Worm (Caenorhabditis elegans) whole organism, L4 larva: Measurements from ENCODE around the gene phy-4.

Experiments
- F26F4.8 ChIP-seq: fragments of 200-800 bp; sonication (Bioruptor generic); conservative IDR thresholded peaks from 2 replicates; pipeline ENCODE4 v1.3.6; 2022; ENCODE audit warnings: missing genetic modification characterization, missing compliant biosample characterization
- F37D6.2 ChIP-seq: sonication (generic microtip); optimal IDR thresholded peaks from 2 replicates; lab custom pipeline; 2016; ENCODE audit warnings: mild to moderate bottlenecking, missing genetic modification characterization, missing compliant biosample characterization
- F44E2.7 ChIP-seq: fragments of 200-800 bp; sonication (Bioruptor generic); IDR thresholded peaks from 2 replicates; pipeline ENCODE4 v2.1.2; 2022; ENCODE audit warnings: missing genetic modification characterization, missing compliant biosample characterization
- R02D3.7 ChIP-seq: fragments of 150-350 bp; sonication (generic microtip); optimal IDR thresholded peaks from 3 replicates; lab custom pipeline; 2014; ENCODE audit warnings: missing biosample characterization, missing genetic modification characterization
- Y48G9A.11 ChIP-seq: fragments of 200-800 bp; sonication (Bioruptor generic); IDR thresholded peaks from 2 replicates; pipeline ENCODE4 v1.3.6; 2022; ENCODE audit warnings: missing genetic modification reagents, missing genetic modification characterization, missing compliant biosample characterization
- Y5F2A.4 ChIP-seq: fragments of 200-800 bp; sonication (Bioruptor generic); optimal IDR thresholded peaks from 2 replicates; lab custom pipeline; 2018; ENCODE audit warnings: mild to moderate bottlenecking, missing genetic modification characterization, missing compliant biosample characterization
- Y75B8A.6 ChIP-seq: fragments of 200-800 bp; sonication (Bioruptor generic); IDR thresholded peaks from 2 replicates; pipeline ENCODE4 v1.3.6; 2022; ENCODE audit warnings: missing genetic modification reagents, missing genetic modification characterization, missing compliant biosample characterization
- ZK546.5 ChIP-seq, 2 experiments: sonication (generic microtip); optimal IDR thresholded peaks; 2 replicates each; lab custom pipeline; 2017; ENCODE audit warnings: missing biosample characterization in 2 of 2, missing genetic modification characterization in 2 of 2
- ceh-20 ChIP-seq: fragments of 200-800 bp; sonication (Bioruptor generic); IDR thresholded peaks from 2 replicates; pipeline ENCODE4 v1.3.6; 2022; ENCODE audit warnings: missing genetic modification reagents, missing genetic modification characterization, missing compliant biosample characterization
- ceh-62 ChIP-seq: sonication (generic microtip); optimal IDR thresholded peaks from 2 replicates; lab custom pipeline; 2017; ENCODE audit warnings: missing biosample characterization, missing genetic modification characterization
- daf-12 ChIP-seq: fragments of 150-350 bp; optimal IDR thresholded peaks from 2 replicates; lab custom pipeline; 2014; ENCODE audit warnings: missing biosample characterization, missing genetic modification reagents, missing genetic modification characterization
- daf-19 ChIP-seq: fragments of 200-800 bp; sonication (Bioruptor generic); conservative IDR thresholded peaks from 2 replicates; pipeline ENCODE4 v1.3.6; 2022; ENCODE audit warnings: missing genetic modification characterization, missing compliant biosample characterization
- dmd-6 ChIP-seq: fragments of 200-800 bp; sonication (Bioruptor generic); IDR thresholded peaks from 2 replicates; pipeline ENCODE4 v1.3.6; 2022; ENCODE audit warnings: missing genetic modification reagents, missing genetic modification characterization, missing compliant biosample characterization
- dmd-8 ChIP-seq: fragments of 200-800 bp; sonication (Bioruptor generic); IDR thresholded peaks from 2 replicates; pipeline ENCODE4 v1.3.6; 2022; ENCODE audit warnings: missing genetic modification characterization, missing compliant biosample characterization
- fkh-10 ChIP-seq: fragments of 150-350 bp; optimal IDR thresholded peaks from 2 replicates; lab custom pipeline; 2014; ENCODE audit warnings: missing biosample characterization, missing genetic modification reagents, missing genetic modification characterization
- fos-1 ChIP-seq: fragments of 150-350 bp; optimal IDR thresholded peaks from 2 replicates; lab custom pipeline; 2014; ENCODE audit warnings: missing biosample characterization, missing genetic modification characterization
- gei-8 ChIP-seq: fragments of 200-800 bp; sonication (Bioruptor generic); optimal IDR thresholded peaks from 2 replicates; lab custom pipeline; 2018; ENCODE audit warnings: mild to moderate bottlenecking, missing genetic modification characterization, missing compliant biosample characterization
- jun-1 ChIP-seq: fragments of 150-350 bp; optimal IDR thresholded peaks from 2 replicates; lab custom pipeline; 2014; ENCODE audit warnings: missing biosample characterization, missing genetic modification reagents, missing genetic modification characterization
- lim-7 ChIP-seq: fragments of 200-800 bp; sonication (Bioruptor generic); IDR thresholded peaks from 2 replicates; pipeline ENCODE4 v1.3.6; 2022; ENCODE audit warnings: missing genetic modification characterization, missing compliant biosample characterization
- lin-1 ChIP-seq: fragments of 200-800 bp; sonication (Bioruptor generic); IDR thresholded peaks from 2 replicates; pipeline ENCODE4 v1.3.6; 2022; ENCODE audit warnings: missing genetic modification reagents, missing genetic modification characterization, missing compliant biosample characterization
- lin-13 ChIP-seq: fragments of 150-350 bp; optimal IDR thresholded peaks from 2 replicates; lab custom pipeline; 2014; ENCODE audit warnings: missing biosample characterization, missing genetic modification reagents, missing genetic modification characterization
- lin-15B ChIP-seq: fragments of 150-350 bp; sonication (generic microtip); optimal IDR thresholded peaks from 3 replicates; lab custom pipeline; 2014; ENCODE audit warnings: missing biosample characterization, missing genetic modification characterization
- lin-39 ChIP-seq: fragments of 150-350 bp; optimal IDR thresholded peaks from 2 replicates; lab custom pipeline; 2014; ENCODE audit warnings: missing biosample characterization, missing genetic modification reagents, missing genetic modification characterization
- lir-3 ChIP-seq: sonication (generic microtip); optimal IDR thresholded peaks from 2 replicates; lab custom pipeline; 2016; ENCODE audit warnings: mild to moderate bottlenecking, missing genetic modification characterization, missing compliant biosample characterization
- lsy-2 ChIP-seq, 2 experiments: fragments of 150-350 bp in 1 of 2; sonication (generic microtip) in 1 of 2; optimal IDR thresholded peaks; 2 replicates each; lab custom pipeline; 2014 to 2017; ENCODE audit warnings: missing biosample characterization in 2 of 2, missing genetic modification characterization in 2 of 2
- mep-1 ChIP-seq: fragments of 150-350 bp; sonication (generic microtip); optimal IDR thresholded peaks from 3 replicates; lab custom pipeline; 2014; ENCODE audit warnings: missing biosample characterization, missing genetic modification characterization
- nhr-102 ChIP-seq: sonication (generic microtip); optimal IDR thresholded peaks from 2 replicates; lab custom pipeline; 2016; ENCODE audit warnings: mild to moderate bottlenecking, missing genetic modification characterization, moderate library complexity, missing compliant biosample characterization
- nhr-11 ChIP-seq: fragments of 150-350 bp; optimal IDR thresholded peaks from 2 replicates; lab custom pipeline; 2014; ENCODE audit warnings: missing biosample characterization, missing genetic modification characterization
- nhr-28 ChIP-seq: fragments of 150-350 bp; optimal IDR thresholded peaks from 2 replicates; lab custom pipeline; 2014; ENCODE audit warnings: missing biosample characterization, missing genetic modification characterization
- nhr-42 ChIP-seq: fragments of 200-800 bp; sonication (Bioruptor generic); IDR thresholded peaks from 2 replicates; pipeline ENCODE4 v1.3.6; 2022; ENCODE audit warnings: missing genetic modification characterization, missing compliant biosample characterization
- nhr-48 ChIP-seq: sonication (generic microtip); optimal IDR thresholded peaks from 2 replicates; lab custom pipeline; 2016; ENCODE audit warnings: mild to moderate bottlenecking, missing genetic modification characterization, missing compliant biosample characterization
- nhr-76 ChIP-seq: fragments of 150-350 bp; optimal IDR thresholded peaks from 2 replicates; lab custom pipeline; 2014; ENCODE audit warnings: missing biosample characterization, missing genetic modification characterization
- nhr-77 ChIP-seq: fragments of 150-350 bp; optimal IDR thresholded peaks from 2 replicates; lab custom pipeline; 2014; ENCODE audit warnings: missing biosample characterization, missing genetic modification characterization
- pha-4 ChIP-seq, 2 experiments: fragments of 150-350 bp in 1 of 2; fragments of 200-800 bp in 1 of 2; sonication (Bioruptor generic) in 1 of 2; IDR thresholded peaks in 1 of 2; optimal IDR thresholded peaks in 1 of 2; 2 replicates each; pipeline versions ENCODE4 v1.3.6 to Lab custom; 2014 to 2022; ENCODE audit warnings: missing genetic modification characterization in 2 of 2, missing genetic modification reagents in 2 of 2, missing biosample characterization in 1 of 2, missing compliant biosample characterization in 1 of 2
- sdz-12 ChIP-seq: fragments of 200-800 bp; sonication (Bioruptor generic); optimal IDR thresholded peaks from 2 replicates; lab custom pipeline; 2018; ENCODE audit warnings: mild to moderate bottlenecking, missing genetic modification characterization, missing compliant biosample characterization
- set-16 ChIP-seq: fragments of 200-800 bp; sonication (Bioruptor generic); IDR thresholded peaks from 2 replicates; pipeline ENCODE4 v1.3.6; 2022; ENCODE audit warnings: missing genetic modification reagents, missing genetic modification characterization, missing compliant biosample characterization
- skn-1 ChIP-seq: fragments of 150-350 bp; optimal IDR thresholded peaks from 2 replicates; lab custom pipeline; 2014; ENCODE audit warnings: missing biosample characterization, missing genetic modification characterization
- snpc-1.2 ChIP-seq: fragments of 200-800 bp; sonication (Bioruptor generic); IDR thresholded peaks from 2 replicates; pipeline ENCODE4 v1.3.6; 2022; ENCODE audit warnings: missing genetic modification reagents, missing genetic modification characterization, missing compliant biosample characterization
- snpc-4 ChIP-seq: fragments of 150-350 bp; optimal IDR thresholded peaks from 2 replicates; lab custom pipeline; 2014; ENCODE audit warnings: missing biosample characterization, missing genetic modification characterization
- spr-3 ChIP-seq: fragments of 200-800 bp; sonication (Bioruptor generic); optimal IDR thresholded peaks from 2 replicates; lab custom pipeline; 2018; ENCODE audit warnings: mild to moderate bottlenecking, missing genetic modification characterization, missing compliant biosample characterization
- tag-97 ChIP-seq: fragments of 200-800 bp; sonication (Bioruptor generic); IDR thresholded peaks from 2 replicates; pipeline ENCODE4 v1.3.6; 2022; ENCODE audit warnings: missing genetic modification characterization, missing compliant biosample characterization
- ztf-11 ChIP-seq: fragments of 150-350 bp; optimal IDR thresholded peaks from 2 replicates; lab custom pipeline; 2014; ENCODE audit warnings: missing biosample characterization, missing genetic modification characterization
- ztf-7 ChIP-seq: fragments of 150-350 bp; optimal IDR thresholded peaks from 2 replicates; lab custom pipeline; 2014; ENCODE audit warnings: missing biosample characterization, missing genetic modification characterization

phy-4 gene

ce11 chrV:19495587-19495986 is 17.9 kb downstream of the phy-4 start, which contains the start of gene scl-21:
TSS of gene scl-21 (minus strand) at chrV:19495687.
- no peak for TF ChIP-seq daf-12 (tag; lab: Kevin White, UChicago)
- no peak for TF ChIP-seq ceh-20 (GFP tag; lab: Robert Waterston, UW)
- no peak for TF ChIP-seq spr-3 (GFP tag; lab: Kevin White, UChicago)
- TF ChIP-seq snpc-4 (tag; lab: Kevin White, UChicago): no peak
- no peak for TF ChIP-seq lim-7 (GFP tag; lab: Robert Waterston, UW)
- TF ChIP-seq ZK546.5 (tag; optimal IDR thresholded peaks at IDR 0.05; lab: Kevin White, UChicago): no peak
- TF ChIP-seq jun-1 (tag; lab: Kevin White, UChicago): no peak
- TF ChIP-seq lir-3 (tag; lab: Kevin White, UChicago): no peak
- no peak for TF ChIP-seq F44E2.7 (GFP tag; lab: Robert Waterston, UW)
- no peak for TF ChIP-seq dmd-8 (GFP tag; lab: Robert Waterston, UW)
- TF ChIP-seq ceh-62 (tag; lab: Kevin White, UChicago): no peak
- TF ChIP-seq nhr-28: no peak

ce11 chrV:19495145-19495544 is 18.3 kb downstream of the phy-4 start:
- TF ChIP-seq skn-1 (tag; lab: Kevin White, UChicago) (no peak), set-16 (GFP tag; lab: Robert Waterston, UW) (peak; percentile 89), snpc-1.2 (GFP tag; lab: Robert Waterston, UW) (0 out of 2 replicates have a peak, but pooled peaks have one; percentile 20)

DNA sequence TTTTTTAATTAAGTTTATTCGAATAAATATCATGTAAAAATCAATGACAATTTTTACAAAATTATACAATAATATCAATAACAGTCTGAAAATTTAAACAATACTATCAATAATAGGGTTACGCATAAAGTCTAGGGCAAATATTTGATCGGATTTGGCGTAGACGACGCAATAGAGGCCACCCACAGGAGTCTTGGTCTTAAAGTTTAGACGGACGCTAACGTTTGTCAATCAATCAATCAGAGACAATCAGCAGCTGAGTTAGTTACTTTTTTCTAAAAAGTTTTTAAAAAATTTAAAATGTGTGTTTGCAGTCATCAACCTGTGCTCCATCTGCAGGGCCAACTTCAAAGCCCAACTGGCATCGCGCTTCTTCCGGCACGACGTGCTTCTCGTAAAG is 22.1 kb downstream of the phy-4 start, which contains the start of gene Y43F8B.29:
Gene Y43F8B.29, plus strand, starts transcription at position 301 of the 400 bp plus-strand sequence.
- TF ChIP-seq lsy-2 (tag; optimal IDR thresholded peaks at IDR 0.05; lab: Kevin White, UChicago) (no peak), nhr-42 (GFP tag; lab: Robert Waterston, UW) (no peak), F26F4.8 (GFP tag; lab: Robert Waterston, UW) (no peak), lin-39 (no peak), snpc-1.2 (GFP tag; lab: Robert Waterston, UW) (no peak), nhr-11 (no peak), nhr-48 (no peak), ztf-11 (tag; lab: Kevin White, UChicago) (no peak), ZK546.5 (tag; optimal IDR thresholded peaks at IDR 0.05; lab: Kevin White, UChicago) (no peak)

- TF ChIP-seq lim-7 (GFP tag; lab: Robert Waterston, UW): no peak
- TF ChIP-seq set-16 (GFP tag; lab: Robert Waterston, UW): no peak
- no peak for TF ChIP-seq sdz-12 (GFP tag; lab: Kevin White, UChicago)
- TF ChIP-seq Y75B8A.6 (GFP tag; lab: Robert Waterston, UW): no peak
- TF ChIP-seq dmd-8 (GFP tag; lab: Robert Waterston, UW): no peak
- TF ChIP-seq Y5F2A.4 (GFP tag; lab: Kevin White, UChicago): no peak
- TF ChIP-seq fkh-10 (GFP tag; lab: Kevin White, UChicago): no peak
- TF ChIP-seq mep-1 (tag; lab: Kevin White, UChicago): no peak
- no peak for TF ChIP-seq lin-13 (GFP tag; lab: Kevin White, UChicago)
- no peak for TF ChIP-seq ztf-7 (tag; lab: Kevin White, UChicago)
- TF ChIP-seq F37D6.2 (tag; lab: Kevin White, UChicago): no peak
- TF ChIP-seq pha-4 (GFP tag; IDR thresholded peaks at IDR 0.05; lab: Robert Waterston, UW): no peak
- no peak for TF ChIP-seq pha-4 (tag; optimal IDR thresholded peaks at IDR 0.05; lab: Kevin White, UChicago)
- no peak for TF ChIP-seq ztf-11 (tag; lab: Kevin White, UChicago)
- TF ChIP-seq, all 104 proteins: peak for 0
Observed at ce11 chrV:19490461-19490860, 23.0 kb downstream of the phy-4 start, which contains the start of gene Y43F8B.7. TSS of gene Y43F8B.7 (plus strand) at chrV:19490761.

ce11 chrV:19485690-19486089 is 27.8 kb downstream of the phy-4 start, which contains the start of gene Y43F8B.18:
TSS of gene Y43F8B.18 (plus strand) at chrV:19485990.
- TF ChIP-seq snpc-4 (tag; lab: Kevin White, UChicago) (no peak), ceh-20 (GFP tag; lab: Robert Waterston, UW) (no peak), tag-97 (GFP tag; lab: Robert Waterston, UW) (no peak), ztf-11 (tag; lab: Kevin White, UChicago) (no peak), fkh-10 (GFP tag; lab: Kevin White, UChicago) (no peak), lin-1 (GFP tag; lab: Robert Waterston, UW) (no peak), daf-19 (GFP tag; lab: Robert Waterston, UW) (no peak), nhr-102 (tag; lab: Kevin White, UChicago) (no peak), nhr-77 (no peak), lin-13 (GFP tag; lab: Kevin White, UChicago) (no peak), dmd-6 (no peak), nhr-76 (tag; lab: Kevin White, UChicago) (no peak), Y75B8A.6 (GFP tag; lab: Robert Waterston, UW) (no peak), R02D3.7 (tag; lab: Kevin White, UChicago) (no peak), gei-8 (GFP tag; lab: Kevin White, UChicago) (no peak), Y48G9A.11 (GFP tag; lab: Robert Waterston, UW) (no peak), sdz-12 (GFP tag; lab: Kevin White, UChicago) (no peak), fos-1 (tag; lab: Kevin White, UChicago) (no peak), lin-15B (no peak)
